Worm (Caenorhabditis elegans) whole organism, late embryonic: ENCODE results near the gene ZK632.4.

Experiments
- Y22D7AL.16 ChIP-seq: sonication (generic microtip); optimal IDR thresholded peaks from 2 replicates; lab custom pipeline; 2016; ENCODE audit warnings: missing genetic modification characterization, missing compliant biosample characterization
- ama-1 ChIP-seq: fragments of 150-350 bp; optimal IDR thresholded peaks from 2 replicates; lab custom pipeline; 2014
- ceh-14 ChIP-seq: sonication (generic microtip); optimal IDR thresholded peaks from 2 replicates; lab custom pipeline; 2016; ENCODE audit warnings: missing genotype, missing genetic modification characterization, missing compliant biosample characterization
- ceh-2 ChIP-seq: sonication (generic microtip); optimal IDR thresholded peaks from 2 replicates; lab custom pipeline; 2016; ENCODE audit warnings: missing genotype, missing genetic modification characterization, missing compliant biosample characterization
- ceh-22 ChIP-seq: sonication (generic microtip); optimal IDR thresholded peaks from 2 replicates; lab custom pipeline; 2017; ENCODE audit warnings: missing biosample characterization, missing genetic modification characterization
- ceh-24 ChIP-seq: sonication (generic microtip); optimal IDR thresholded peaks from 2 replicates; lab custom pipeline; 2016; ENCODE audit warnings: mild to moderate bottlenecking, missing genetic modification characterization, missing compliant biosample characterization
- ceh-34 ChIP-seq: sonication (generic microtip); optimal IDR thresholded peaks from 2 replicates; lab custom pipeline; 2016; ENCODE audit warnings: mild to moderate bottlenecking, missing genetic modification characterization, missing compliant biosample characterization
- che-1 ChIP-seq: sonication (generic microtip); optimal IDR thresholded peaks from 2 replicates; lab custom pipeline; 2016; ENCODE audit warnings: mild to moderate bottlenecking, missing genetic modification characterization, missing compliant biosample characterization
- elt-2 ChIP-seq: sonication (generic microtip); optimal IDR thresholded peaks from 2 replicates; lab custom pipeline; 2016; ENCODE audit warnings: missing genetic modification reagents, missing genetic modification characterization, missing compliant biosample characterization
- fkh-6 ChIP-seq: sonication (generic microtip); optimal IDR thresholded peaks from 2 replicates; lab custom pipeline; 2016; ENCODE audit warnings: missing genetic modification characterization, missing compliant biosample characterization
- hlh-8 ChIP-seq: sonication (generic microtip); optimal IDR thresholded peaks from 2 replicates; lab custom pipeline; 2016; ENCODE audit warnings: missing genotype, missing genetic modification characterization, missing compliant biosample characterization
- lin-11 ChIP-seq: fragments of 200-800 bp; sonication (Bioruptor generic); optimal IDR thresholded peaks from 2 replicates; lab custom pipeline; 2018; ENCODE audit warnings: mild to moderate bottlenecking, missing genetic modification characterization, missing compliant biosample characterization
- nfya-1 ChIP-seq: sonication (generic microtip); optimal IDR thresholded peaks from 2 replicates; lab custom pipeline; 2017; ENCODE audit warnings: missing genetic modification characterization, mild to moderate bottlenecking, missing compliant biosample characterization, antibody characterized with exemption, moderate library complexity
- nhr-11 ChIP-seq: fragments of 150-350 bp; optimal IDR thresholded peaks from 2 replicates; lab custom pipeline; 2014; ENCODE audit warnings: missing biosample characterization, missing genetic modification characterization
- npax-4 ChIP-seq: sonication (generic microtip); optimal IDR thresholded peaks from 2 replicates; lab custom pipeline; 2016; ENCODE audit warnings: missing genetic modification characterization, missing compliant biosample characterization
- pha-2 ChIP-seq: sonication (generic microtip); optimal IDR thresholded peaks from 2 replicates; lab custom pipeline; 2017; ENCODE audit warnings: mild to moderate bottlenecking, missing genetic modification characterization, missing compliant biosample characterization
- pqm-1 ChIP-seq: sonication (generic microtip); optimal IDR thresholded peaks from 2 replicates; lab custom pipeline; 2016; ENCODE audit warnings: missing genetic modification characterization, missing compliant biosample characterization
- ref-2 ChIP-seq: sonication (generic microtip); optimal IDR thresholded peaks from 2 replicates; lab custom pipeline; 2016; ENCODE audit warnings: missing genetic modification characterization, missing compliant biosample characterization
- sox-2 ChIP-seq: fragments of 200-800 bp; sonication (Bioruptor generic); IDR thresholded peaks from 2 replicates; pipeline ENCODE4 v1.3.6; 2022; ENCODE audit warnings: missing genetic modification reagents, missing genetic modification characterization, missing compliant biosample characterization
- ttx-3 ChIP-seq: sonication (generic microtip); optimal IDR thresholded peaks from 2 replicates; lab custom pipeline; 2016; ENCODE audit warnings: missing genetic modification reagents, missing genetic modification characterization, missing compliant biosample characterization

Gene ZK632.4

ce11 chrIII:9758848-9759247 is 48.4 kb downstream of the ZK632.4 start, which contains the start of gene rmd-1:
Gene rmd-1, plus strand, starts transcription at chrIII:9759094.
- TF ChIP-seq fkh-6 (tag; lab: Kevin White, UChicago) (no peak), ceh-22 (tag; lab: Kevin White, UChicago) (no peak), nhr-11 (tag; lab: Kevin White, UChicago) (no peak), lin-11 (no peak), ama-1 (no peak)

ce11 chrIII:9757414-9757813 is 49.8 kb downstream of the ZK632.4 start, which contains the start of gene vps-53:
Gene vps-53, minus strand, starts transcription at chrIII:9757514.
- TF ChIP-seq ceh-24: no peak
- TF ChIP-seq ttx-3 (tag; lab: Kevin White, UChicago): no peak
- no peak for TF ChIP-seq pha-2 (tag; lab: Kevin White, UChicago)
- TF ChIP-seq che-1: no peak
- TF ChIP-seq sox-2 (GFP tag; lab: Robert Waterston, UW): no peak
- TF ChIP-seq ref-2 (tag; lab: Kevin White, UChicago): no peak
- TF ChIP-seq pqm-1 (tag; lab: Kevin White, UChicago): no peak
- no peak for TF ChIP-seq npax-4 (tag; lab: Kevin White, UChicago)
- TF ChIP-seq ceh-34: no peak
- TF ChIP-seq elt-2 (tag; lab: Kevin White, UChicago): no peak
- no peak for TF ChIP-seq Y22D7AL.16
- no peak for TF ChIP-seq ceh-2 (tag; lab: Kevin White, UChicago)
- TF ChIP-seq nfya-1: no peak
- TF ChIP-seq hlh-8: no peak
- TF ChIP-seq ceh-14 (tag; lab: Kevin White, UChicago): no peak
